Worm (Caenorhabditis elegans): Measurements from ENCODE around the gene gmap-2.

ce11 chrX:12902057-12902652 is 40.9 kb downstream of the gmap-2 start:
- TF ChIP-seq fkh-2 (tag; optimal IDR thresholded peaks at IDR 0.05) (no peak), fkh-10 (GFP tag; optimal IDR thresholded peaks at IDR 0.05) (no peak), skn-1 (tag; optimal IDR thresholded peaks at IDR 0.05) (no peak), nhr-67 (tag; optimal IDR thresholded peaks at IDR 0.05) (no peak), nhr-237 (tag; optimal IDR thresholded peaks at IDR 0.05) (no peak), elt-2 (tag; optimal IDR thresholded peaks at IDR 0.05) (no peak), lin-15B (tag; optimal IDR thresholded peaks at IDR 0.05) (no peak)

Data from whole organism, L3 larva.